Fruit fly (Drosophila melanogaster) whole organism, embryonic: ENCODE data around the gene morgue.

Experiments used
- Awh ChIP-seq: fragments of 200-800 bp; sonication (Bioruptor generic); IDR thresholded peaks from 2 replicates; pipeline ENCODE4, ENCODE4 v1.3.6; 2022; ENCODE audit warnings: missing biosample characterization, missing genetic modification characterization
- Blimp-1 ChIP-seq: fragments of 200-800 bp; sonication (Bioruptor generic); optimal IDR thresholded peaks from 3 replicates; lab custom pipeline; 2018; ENCODE audit warnings: missing biosample characterization, missing genetic modification characterization, mild to moderate bottlenecking, moderate library complexity, missing genetic modification reagents
- CG12104 ChIP-seq: fragments of 200-800 bp; sonication (Bioruptor generic); optimal IDR thresholded peaks from 3 replicates; lab custom pipeline; 2016; ENCODE audit warnings: missing biosample characterization, missing genetic modification characterization
- CG12391 ChIP-seq: fragments of 200-800 bp; sonication (Bioruptor generic); optimal IDR thresholded peaks from 3 replicates; lab custom pipeline; 2018; ENCODE audit warnings: missing biosample characterization, mild to moderate bottlenecking, missing genetic modification characterization, moderate library complexity
- CG13775 ChIP-seq: fragments of 200-800 bp; sonication (Bioruptor generic); optimal IDR thresholded peaks from 3 replicates; lab custom pipeline; 2017; ENCODE audit warnings: missing biosample characterization, mild to moderate bottlenecking, missing genetic modification characterization
- CG13894 ChIP-seq: fragments of 200-800 bp; sonication (Bioruptor generic); optimal IDR thresholded peaks from 3 replicates; lab custom pipeline; 2018; ENCODE audit warnings: missing biosample characterization, mild to moderate bottlenecking, missing genetic modification characterization, moderate library complexity
- CG14014 ChIP-seq: fragments of 200-800 bp; sonication (Bioruptor generic); IDR thresholded peaks from 2 replicates; pipeline ENCODE4 v1.3.6; 2022; ENCODE audit warnings: missing biosample characterization, missing genetic modification characterization
- CG16779 ChIP-seq: fragments of 200-800 bp; sonication (Bioruptor generic); IDR thresholded peaks from 2 replicates; pipeline ENCODE4 v1.3.6; 2022; ENCODE audit warnings: missing biosample characterization, missing genetic modification characterization
- CG16813 ChIP-seq: fragments of 200-800 bp; sonication (Bioruptor generic); IDR thresholded peaks from 3 replicates; pipeline ENCODE4 v1.3.6; 2022; ENCODE audit warnings: missing biosample characterization, missing genetic modification characterization; ENCODE audit not compliant: partially characterized antibody
- CG18011 ChIP-seq: fragments of 200-800 bp; sonication (Bioruptor generic); optimal IDR thresholded peaks from 2 replicates; lab custom pipeline; 2017; ENCODE audit warnings: missing biosample characterization, missing genetic modification characterization, mild to moderate bottlenecking, moderate library complexity, missing genotype
- CG18764 ChIP-seq: fragments of 200-800 bp; sonication (Bioruptor generic); optimal IDR thresholded peaks from 3 replicates; lab custom pipeline; 2016; ENCODE audit warnings: missing biosample characterization, missing genetic modification characterization
- CG2116 ChIP-seq: fragments of 200-800 bp; sonication (Bioruptor generic); optimal IDR thresholded peaks from 3 replicates; lab custom pipeline; 2018; ENCODE audit warnings: missing biosample characterization, mild to moderate bottlenecking, missing genetic modification characterization
- CG5245 ChIP-seq: fragments of 200-800 bp; sonication (Bioruptor generic); optimal IDR thresholded peaks from 3 replicates; lab custom pipeline; 2016; ENCODE audit warnings: missing biosample characterization, missing genetic modification characterization
- CG6654 ChIP-seq: fragments of 200-800 bp; sonication (Bioruptor generic); optimal IDR thresholded peaks from 2 replicates; lab custom pipeline; 2017; ENCODE audit warnings: missing biosample characterization, mild to moderate bottlenecking, missing genetic modification characterization
- CG7357 ChIP-seq: fragments of 200-800 bp; sonication (Bioruptor generic); IDR thresholded peaks from 3 replicates; pipeline ENCODE4 v1.3.6; 2022; ENCODE audit warnings: missing biosample characterization, missing genetic modification characterization
- CG8089 ChIP-seq: fragments of 200-800 bp; sonication (Bioruptor generic); optimal IDR thresholded peaks from 3 replicates; lab custom pipeline; 2016; ENCODE audit warnings: missing biosample characterization, missing genetic modification characterization
- Camta ChIP-seq: fragments of 200-800 bp; sonication (Bioruptor generic); optimal IDR thresholded peaks from 2 replicates; lab custom pipeline; 2016; ENCODE audit warnings: missing biosample characterization, missing genetic modification characterization
- Chrac-16 ChIP-seq: fragments of 200-800 bp; sonication (Bioruptor generic); optimal IDR thresholded peaks from 3 replicates; lab custom pipeline; 2016; ENCODE audit warnings: missing biosample characterization, missing genetic modification characterization
- Dbx ChIP-seq: fragments of 200-800 bp; sonication (Bioruptor generic); IDR thresholded peaks from 3 replicates; pipeline ENCODE4 v1.3.6; 2022; ENCODE audit warnings: missing biosample characterization, missing genetic modification characterization
- Dip3 ChIP-seq: fragments of 200-800 bp; sonication (Bioruptor generic); optimal IDR thresholded peaks from 3 replicates; lab custom pipeline; 2016; ENCODE audit warnings: missing biosample characterization, missing genetic modification characterization
- Dp ChIP-seq: fragments of 200-800 bp; sonication (Bioruptor generic); optimal IDR thresholded peaks from 2 replicates; lab custom pipeline; 2018; ENCODE audit warnings: missing biosample characterization, mild to moderate bottlenecking, missing genetic modification characterization, moderate library complexity
- ERR ChIP-seq: fragments of 200-800 bp; sonication (Bioruptor generic); optimal IDR thresholded peaks from 2 replicates; lab custom pipeline; 2016; ENCODE audit warnings: missing biosample characterization, missing genetic modification characterization
- HLH54F ChIP-seq: fragments of 200-800 bp; sonication (Bioruptor generic); optimal IDR thresholded peaks from 3 replicates; lab custom pipeline; 2016; ENCODE audit warnings: missing biosample characterization, missing genetic modification characterization
- HmgD ChIP-seq: fragments of 200-800 bp; sonication (Bioruptor generic); optimal IDR thresholded peaks from 3 replicates; lab custom pipeline; 2016; ENCODE audit warnings: missing biosample characterization, missing genetic modification characterization
- Kr ChIP-seq: fragments of 200-800 bp; sonication (Bioruptor generic); optimal IDR thresholded peaks from 2 replicates; lab custom pipeline; 2017; ENCODE audit warnings: missing biosample characterization, mild to moderate bottlenecking, missing genetic modification characterization
- MBD-R2 ChIP-seq: fragments of 200-800 bp; sonication (Bioruptor generic); IDR thresholded peaks from 2 replicates; pipeline ENCODE4 v1.3.6; 2022; ENCODE audit warnings: missing biosample characterization, missing genetic modification characterization
- Side ChIP-seq: fragments of 200-800 bp; sonication (Bioruptor generic); optimal IDR thresholded peaks from 2 replicates; lab custom pipeline; 2016; ENCODE audit warnings: missing biosample characterization, missing genetic modification characterization
- Spps ChIP-seq: fragments of 200-800 bp; sonication (Bioruptor generic); optimal IDR thresholded peaks from 2 replicates; lab custom pipeline; 2018; ENCODE audit warnings: missing biosample characterization, mild to moderate bottlenecking, missing genetic modification characterization
- Sry-β ChIP-seq: fragments of 200-800 bp; sonication (Bioruptor generic); optimal IDR thresholded peaks from 2 replicates; lab custom pipeline; 2018; ENCODE audit warnings: missing biosample characterization, mild to moderate bottlenecking, missing genetic modification characterization, moderate library complexity
- abd-A ChIP-seq: fragments of 200-800 bp; sonication (Bioruptor generic); optimal IDR thresholded peaks from 3 replicates; lab custom pipeline; 2019; ENCODE audit warnings: missing biosample characterization, mild to moderate bottlenecking, missing genetic modification characterization, moderate library complexity
- chn ChIP-seq: fragments of 200-800 bp; sonication (Bioruptor generic); optimal IDR thresholded peaks from 2 replicates; lab custom pipeline; 2016; ENCODE audit warnings: missing biosample characterization, missing genetic modification characterization
- dan ChIP-seq: fragments of 200-800 bp; sonication (Bioruptor generic); IDR thresholded peaks from 2 replicates; pipeline ENCODE4 v1.3.6; 2022; ENCODE audit warnings: missing biosample characterization, missing genetic modification characterization
- dm ChIP-seq: fragments of 200-800 bp; sonication (Bioruptor generic); optimal IDR thresholded peaks from 3 replicates; lab custom pipeline; 2016; ENCODE audit warnings: missing biosample characterization, missing genetic modification characterization
- dpn ChIP-seq, 2 experiments: fragments of 200-800 bp; sonication (Bioruptor generic); optimal IDR thresholded peaks; 3 replicates each; lab custom pipeline; 2016; ENCODE audit warnings: missing biosample characterization in 2 of 2, missing genetic modification characterization in 2 of 2
- dysf ChIP-seq: fragments of 200-800 bp; sonication (Bioruptor generic); IDR thresholded peaks from 3 replicates; pipeline ENCODE4 v1.3.6; 2022; ENCODE audit warnings: missing biosample characterization, missing genetic modification characterization
- eve ChIP-seq, 2 experiments: fragments of >200 bp; optimal IDR thresholded peaks; 2 replicates each; lab custom pipeline; 2017; ENCODE audit warnings: missing biosample characterization in 2 of 2, missing genetic modification characterization in 2 of 2
- fd96Cb ChIP-seq: fragments of 200-800 bp; sonication (Bioruptor generic); optimal IDR thresholded peaks from 2 replicates; lab custom pipeline; 2018; ENCODE audit warnings: missing biosample characterization, mild to moderate bottlenecking, missing genetic modification characterization, moderate library complexity
- gfzf ChIP-seq: fragments of 200-800 bp; sonication (Bioruptor generic); optimal IDR thresholded peaks from 2 replicates; lab custom pipeline; 2016; ENCODE audit warnings: missing biosample characterization, mild to moderate bottlenecking, missing genetic modification characterization, moderate library complexity
- knrl ChIP-seq: fragments of 200-800 bp; sonication (Bioruptor generic); IDR thresholded peaks from 3 replicates; pipeline ENCODE4 v1.3.6; 2022; ENCODE audit warnings: missing biosample characterization, missing genetic modification characterization; ENCODE audit not compliant: partially characterized antibody
- lov ChIP-seq, 2 experiments: fragments of 200-800 bp in 1 of 2; fragments of >200 bp in 1 of 2; sonication (Bioruptor generic) in 1 of 2; IDR thresholded peaks in 1 of 2; optimal IDR thresholded peaks in 1 of 2; 2 replicates in 1 of 2; 3 replicates in 1 of 2; pipeline versions ENCODE4 v1.3.6 to Lab custom; 2017 to 2022; ENCODE audit warnings: missing biosample characterization in 1 of 2, missing genetic modification characterization in 1 of 2
- mld ChIP-seq: fragments of 200-800 bp; sonication (Bioruptor generic); IDR thresholded peaks from 3 replicates; pipeline ENCODE4 v1.3.6; 2022; ENCODE audit warnings: missing biosample characterization, missing genetic modification characterization; ENCODE audit not compliant: partially characterized antibody
- nau ChIP-seq: fragments of 200-800 bp; sonication (Bioruptor generic); optimal IDR thresholded peaks from 3 replicates; lab custom pipeline; 2017; ENCODE audit warnings: missing biosample characterization, mild to moderate bottlenecking, missing genetic modification characterization, missing genetic modification reagents
- nom ChIP-seq: fragments of 200-800 bp; sonication (Bioruptor generic); optimal IDR thresholded peaks from 2 replicates; lab custom pipeline; 2017; ENCODE audit warnings: missing biosample characterization, missing genetic modification characterization, mild to moderate bottlenecking, moderate library complexity, missing genetic modification reagents
- psq ChIP-seq: fragments of 200-800 bp; sonication (Bioruptor generic); optimal IDR thresholded peaks from 2 replicates; lab custom pipeline; 2017; ENCODE audit warnings: missing biosample characterization, missing genetic modification characterization
- pzg ChIP-seq: fragments of 200-800 bp; sonication (Bioruptor generic); optimal IDR thresholded peaks from 3 replicates; lab custom pipeline; 2018; ENCODE audit warnings: missing biosample characterization, mild to moderate bottlenecking, missing genetic modification characterization, moderate library complexity
- slbo ChIP-seq: fragments of 200-800 bp; sonication (Bioruptor generic); IDR thresholded peaks from 2 replicates; pipeline ENCODE4 v1.3.6; 2022; ENCODE audit warnings: missing biosample characterization, missing genetic modification characterization
- so ChIP-seq: fragments of 200-800 bp; sonication (Bioruptor generic); IDR thresholded peaks from 3 replicates; pipeline ENCODE4 v1.3.6; 2022; ENCODE audit warnings: missing biosample characterization, missing genetic modification characterization
- tna ChIP-seq: fragments of 200-800 bp; sonication (Bioruptor generic); IDR thresholded peaks from 2 replicates; pipeline ENCODE4 v1.3.6; 2022; ENCODE audit warnings: missing biosample characterization, missing genetic modification characterization; ENCODE audit not compliant: partially characterized antibody
- ttk ChIP-seq: fragments of 200-800 bp; sonication (Bioruptor generic); IDR thresholded peaks from 2 replicates; pipeline ENCODE4 v2.1.2; 2022; ENCODE audit warnings: missing biosample characterization, missing genetic modification characterization

Gene morgue

DNA sequence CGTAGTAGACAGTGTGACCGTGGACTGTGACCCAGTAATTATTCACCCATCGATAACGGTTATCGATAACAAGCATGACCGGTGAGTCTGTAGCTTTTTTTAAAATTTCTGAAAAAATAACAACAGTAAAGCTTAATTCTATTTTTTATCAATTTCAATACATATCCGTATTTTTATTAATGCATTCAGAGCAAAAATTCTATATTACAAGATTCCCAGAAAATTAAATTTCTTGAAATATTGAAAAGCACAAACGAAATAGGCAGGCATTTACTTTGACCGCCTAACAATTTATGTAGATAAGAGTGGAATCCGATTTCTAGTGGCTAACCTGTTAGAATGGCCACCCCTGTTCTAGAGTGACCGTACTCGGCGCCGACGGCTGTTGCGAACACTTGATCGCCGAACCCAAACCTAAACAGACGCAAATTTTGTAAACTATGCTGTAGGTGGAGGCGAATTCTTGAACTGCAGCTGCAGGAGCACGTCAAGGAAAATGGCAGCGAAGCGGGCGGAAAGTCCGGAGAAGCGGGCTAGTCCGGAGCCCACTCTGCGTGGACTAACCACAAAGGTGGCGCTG lies 50.5 kb downstream of the morgue start, which contains the start of gene CG3652 (continued):
- TF ChIP-seq dm (GFP tag; lab: Kevin White, UChicago) (peak; percentile 2), Dip3 (GFP tag; lab: Kevin White, UChicago) (peak; percentile 48), lov (optimal IDR thresholded peaks at IDR 0.05; lab: Kevin White, UChicago) (no peak), lov (GFP tag; IDR thresholded peaks at IDR 0.05; lab: Robert Waterston, UW) (no peak), ttk (GFP tag; lab: Robert Waterston, UW) (no peak), eve (GFP tag; optimal IDR thresholded peaks at IDR 0.05; lab: Kevin White, UChicago) (no peak), Blimp-1 (no peak), fd96Cb (tag; lab: Kevin White, UChicago) (no peak), mld (GFP tag; lab: Robert Waterston, UW) (no peak), CG6654 (no peak), CG12104 (GFP tag; lab: Kevin White, UChicago) (no peak), CG7357 (GFP tag; lab: Robert Waterston, UW) (0 out of 3 replicates have a peak, but pooled peaks have one; percentile 36), CG8089 (GFP tag; lab: Kevin White, UChicago) (no peak), dysf (GFP tag; lab: Robert Waterston, UW) (no peak), HmgD (GFP tag; lab: Kevin White, UChicago) (peak; percentile 27), Kr (GFP tag; lab: Kevin White, UChicago) (no peak), CG2116 (GFP tag; lab: Kevin White, UChicago) (peak; percentile 71), Dp (GFP tag; lab: Kevin White, UChicago) (peak; percentile 68), Spps (tag; lab: Kevin White, UChicago) (no peak), so (GFP tag; lab: Robert Waterston, UW) (no peak), chn (peak; percentile 9), gfzf (peak; percentile 67), Dbx (GFP tag; lab: Robert Waterston, UW) (0 out of 3 replicates have a peak, but pooled peaks have one; percentile 21), dpn (GFP tag; optimal IDR thresholded peaks at IDR 0.05; lab: Kevin White, UChicago) (peak; percentile 4 to 48), CG13894 (tag; lab: Kevin White, UChicago) (no peak), CG18011 (no peak), Side (peak; percentile 35), CG12391 (peak; percentile 48), Chrac-16 (GFP tag; lab: Kevin White, UChicago) (peak; percentile 43), CG14014 (GFP tag; lab: Robert Waterston, UW) (no peak), HLH54F (peak; percentile 23), CG16813 (GFP tag; lab: Robert Waterston, UW) (peak; percentile 60), slbo (peak; percentile 43; the same call in 1 of the 2 replicates), abd-A (tag; lab: Kevin White, UChicago) (no peak), nau (GFP tag; lab: Kevin White, UChicago) (no peak), dan (GFP tag; lab: Robert Waterston, UW) (no peak), nom (GFP tag; lab: Kevin White, UChicago) (no peak), ERR (GFP tag; lab: Kevin White, UChicago) (peak; percentile 3), CG13775 (GFP tag; lab: Kevin White, UChicago) (peak; percentile 9), pzg (GFP tag; lab: Kevin White, UChicago) (peak; percentile 47), Awh (GFP tag; lab: Robert Waterston, UW) (no peak), CG16779 (GFP tag; lab: Robert Waterston, UW) (no peak), CG5245 (peak; percentile 0), Sry-β (peak; percentile 82), tna (GFP tag; lab: Robert Waterston, UW) (no peak), psq (GFP tag; lab: Kevin White, UChicago) (no peak), CG18764 (GFP tag; lab: Kevin White, UChicago) (no peak), MBD-R2 (GFP tag; lab: Robert Waterston, UW) (peak; percentile 55), Camta (GFP tag; lab: Kevin White, UChicago) (no peak), knrl (GFP tag; lab: Robert Waterston, UW) (peak; percentile 47; the same call in 2 of the 3 replicates)
